Worm (Caenorhabditis elegans) whole organism, L1 larva: Measurements from ENCODE around the gene apn-1.

Experiments
- C04F5.9 ChIP-seq: sonication (generic microtip); optimal IDR thresholded peaks from 2 replicates; lab custom pipeline; 2016; ENCODE audit warnings: missing genetic modification characterization, missing compliant biosample characterization
- C16A3.4 ChIP-seq: fragments of 150-350 bp; optimal IDR thresholded peaks from 2 replicates; lab custom pipeline; 2014; ENCODE audit warnings: missing biosample characterization, missing genetic modification characterization
- F16B12.6 ChIP-seq: fragments of 150-350 bp; optimal IDR thresholded peaks from 2 replicates; lab custom pipeline; 2014; ENCODE audit warnings: missing biosample characterization, missing genetic modification characterization
- aha-1 ChIP-seq: fragments of 150-350 bp; optimal IDR thresholded peaks from 2 replicates; lab custom pipeline; 2014; ENCODE audit warnings: missing biosample characterization, missing genetic modification characterization
- ama-1 ChIP-seq: fragments of 150-350 bp; optimal IDR thresholded peaks from 2 replicates; lab custom pipeline; 2014
- ceh-8 ChIP-seq: fragments of 200-800 bp; sonication (Bioruptor generic); optimal IDR thresholded peaks from 2 replicates; lab custom pipeline; 2018; ENCODE audit warnings: mild to moderate bottlenecking, missing genetic modification characterization, moderate library complexity, missing compliant biosample characterization
- ceh-90 ChIP-seq: sonication (generic microtip); optimal IDR thresholded peaks from 2 replicates; lab custom pipeline; 2016; ENCODE audit warnings: missing genetic modification characterization, missing compliant biosample characterization
- dpl-1 ChIP-seq, 3 experiments: fragments of 150-350 bp in 2 of 3; sonication (generic microtip) in 1 of 3; optimal IDR thresholded peaks; 2 replicates each; lab custom pipeline; 2014 to 2017; ENCODE audit warnings: missing biosample characterization in 3 of 3, missing genetic modification characterization in 3 of 3, missing genetic modification reagents in 3 of 3
- dsc-1 ChIP-seq: sonication (generic microtip); optimal IDR thresholded peaks from 2 replicates; lab custom pipeline; 2016; ENCODE audit warnings: mild to moderate bottlenecking, missing genetic modification characterization, missing compliant biosample characterization
- egl-13 ChIP-seq: sonication (generic microtip); optimal IDR thresholded peaks from 2 replicates; lab custom pipeline; 2016; ENCODE audit warnings: missing genotype, missing genetic modification reagents, missing genetic modification characterization, missing compliant biosample characterization
- egl-27 ChIP-seq, 2 experiments: fragments of 150-350 bp in 1 of 2; sonication (generic microtip); optimal IDR thresholded peaks; 3 replicates each; lab custom pipeline; 2017 to 2018; ENCODE audit warnings: missing biosample characterization in 2 of 2, missing genetic modification characterization in 2 of 2, missing genetic modification reagents in 2 of 2
- elt-2 ChIP-seq: sonication (generic microtip); optimal IDR thresholded peaks from 2 replicates; lab custom pipeline; 2016; ENCODE audit warnings: missing genetic modification characterization, mild to moderate bottlenecking, inconsistent platforms, missing compliant biosample characterization, missing genetic modification reagents
- elt-3 ChIP-seq, 6 experiments: fragments of 150-350 bp in 1 of 6; sonication (generic microtip); optimal IDR thresholded peaks; 2 replicates each; lab custom pipeline; 2017 to 2018; ENCODE audit warnings: missing biosample characterization in 6 of 6, missing genetic modification characterization in 6 of 6, inconsistent platforms in 1 of 6
- fkh-4 ChIP-seq: sonication (generic microtip); optimal IDR thresholded peaks from 2 replicates; lab custom pipeline; 2016; ENCODE audit warnings: missing compliant biosample characterization, missing genetic modification characterization, borderline replicate concordance
- fkh-8 ChIP-seq: sonication (generic microtip); optimal IDR thresholded peaks from 2 replicates; lab custom pipeline; 2016; ENCODE audit warnings: mild to moderate bottlenecking, missing genetic modification characterization, missing compliant biosample characterization
- hlh-17 ChIP-seq: fragments of 200-800 bp; sonication (Bioruptor generic); optimal IDR thresholded peaks from 2 replicates; lab custom pipeline; 2018; ENCODE audit warnings: missing genetic modification characterization, mild to moderate bottlenecking, missing compliant biosample characterization, moderate library complexity, borderline replicate concordance
- irx-1 ChIP-seq: sonication (generic microtip); optimal IDR thresholded peaks from 2 replicates; lab custom pipeline; 2016; ENCODE audit warnings: missing genetic modification characterization, missing compliant biosample characterization
- jun-1 ChIP-seq: fragments of 150-350 bp; optimal IDR thresholded peaks from 2 replicates; lab custom pipeline; 2014; ENCODE audit warnings: missing biosample characterization, missing genetic modification reagents, missing genetic modification characterization
- lin-14 ChIP-seq: fragments of 200-800 bp; sonication (Bioruptor generic); optimal IDR thresholded peaks from 2 replicates; lab custom pipeline; 2018; ENCODE audit warnings: mild to moderate bottlenecking, missing genetic modification characterization, moderate library complexity, missing compliant biosample characterization
- lin-35 ChIP-seq, 2 experiments: fragments of 150-350 bp; optimal IDR thresholded peaks; 2 replicates each; lab custom pipeline; 2014; ENCODE audit warnings: missing biosample characterization in 2 of 2, missing genetic modification characterization in 2 of 2, missing genetic modification reagents in 2 of 2
- lir-3 ChIP-seq: sonication (generic microtip); optimal IDR thresholded peaks from 2 replicates; lab custom pipeline; 2016; ENCODE audit warnings: mild to moderate bottlenecking, missing genetic modification characterization, moderate library complexity, missing compliant biosample characterization; ENCODE audit not compliant: poor library complexity
- lsy-2 ChIP-seq, 2 experiments: fragments of 150-350 bp; optimal IDR thresholded peaks; 2 replicates each; lab custom pipeline; 2014; ENCODE audit warnings: missing biosample characterization in 2 of 2, missing genetic modification characterization in 2 of 2
- mab-9 ChIP-seq: fragments of 200-800 bp; sonication (Bioruptor generic); IDR thresholded peaks from 2 replicates; pipeline ENCODE4 v1.3.6; 2022; ENCODE audit warnings: missing genetic modification reagents, missing genetic modification characterization, missing compliant biosample characterization
- mdl-1 ChIP-seq, 2 experiments: fragments of 150-350 bp; optimal IDR thresholded peaks; 2 replicates each; lab custom pipeline; 2014 to 2017; ENCODE audit warnings: missing biosample characterization in 2 of 2, missing genetic modification characterization in 2 of 2, inconsistent platforms in 1 of 2
- mef-2 ChIP-seq: fragments of 150-350 bp; optimal IDR thresholded peaks from 2 replicates; lab custom pipeline; 2014; ENCODE audit warnings: missing biosample characterization, missing genetic modification characterization
- mep-1 ChIP-seq: fragments of 150-350 bp; optimal IDR thresholded peaks from 2 replicates; lab custom pipeline; 2014; ENCODE audit warnings: missing biosample characterization, missing genetic modification characterization
- nhr-11 ChIP-seq: fragments of 150-350 bp; optimal IDR thresholded peaks from 2 replicates; lab custom pipeline; 2014; ENCODE audit warnings: missing biosample characterization, missing genetic modification characterization
- nhr-12 ChIP-seq: sonication (generic microtip); optimal IDR thresholded peaks from 2 replicates; lab custom pipeline; 2017; ENCODE audit warnings: missing biosample characterization, missing genetic modification characterization
- nhr-19 ChIP-seq: fragments of 200-800 bp; sonication (Bioruptor generic); conservative IDR thresholded peaks from 2 replicates; pipeline ENCODE4 v1.3.6; 2022; ENCODE audit warnings: missing genetic modification characterization, missing compliant biosample characterization
- nhr-47 ChIP-seq: sonication (generic microtip); optimal IDR thresholded peaks from 2 replicates; lab custom pipeline; 2016; ENCODE audit warnings: mild to moderate bottlenecking, missing genetic modification characterization, moderate library complexity, missing compliant biosample characterization
- nhr-71 ChIP-seq: sonication (generic microtip); optimal IDR thresholded peaks from 2 replicates; lab custom pipeline; 2016; ENCODE audit warnings: mild to moderate bottlenecking, missing genetic modification characterization, moderate library complexity, missing compliant biosample characterization
- nhr-76 ChIP-seq: sonication (generic microtip); optimal IDR thresholded peaks from 2 replicates; lab custom pipeline; 2017; ENCODE audit warnings: missing biosample characterization, missing genetic modification characterization
- nhr-77 ChIP-seq: fragments of 150-350 bp; optimal IDR thresholded peaks from 2 replicates; lab custom pipeline; 2014; ENCODE audit warnings: missing biosample characterization, missing genetic modification characterization
- nhr-84 ChIP-seq: sonication (generic microtip); optimal IDR thresholded peaks from 2 replicates; lab custom pipeline; 2017; ENCODE audit warnings: missing biosample characterization, missing genetic modification characterization
- nhr-85 ChIP-seq: sonication (generic microtip); peaks from one replicate; lab custom pipeline; 2016; ENCODE audit warnings: missing genetic modification characterization, inconsistent platforms, missing compliant biosample characterization
- pax-3 ChIP-seq: fragments of 200-800 bp; sonication (Bioruptor generic); optimal IDR thresholded peaks from 2 replicates; lab custom pipeline; 2018; ENCODE audit warnings: mild to moderate bottlenecking, missing genetic modification characterization, moderate library complexity, missing compliant biosample characterization
- pqm-1 ChIP-seq: sonication (generic microtip); optimal IDR thresholded peaks from 3 replicates; lab custom pipeline; 2017; ENCODE audit warnings: missing biosample characterization, missing genetic modification characterization
- rnt-1 ChIP-seq: sonication (generic microtip); optimal IDR thresholded peaks from 2 replicates; lab custom pipeline; 2016; ENCODE audit warnings: mild to moderate bottlenecking, missing genetic modification characterization, moderate library complexity, missing compliant biosample characterization
- skn-1 ChIP-seq: fragments of 150-350 bp; optimal IDR thresholded peaks from 2 replicates; lab custom pipeline; 2014; ENCODE audit warnings: missing biosample characterization, missing genetic modification characterization
- snpc-4 ChIP-seq: fragments of 150-350 bp; optimal IDR thresholded peaks from 2 replicates; lab custom pipeline; 2014; ENCODE audit warnings: missing biosample characterization, missing genetic modification characterization
- snu-23 ChIP-seq: sonication (generic microtip); optimal IDR thresholded peaks from 2 replicates; lab custom pipeline; 2016; ENCODE audit warnings: missing genetic modification characterization, missing compliant biosample characterization
- sox-4 ChIP-seq: sonication (generic microtip); optimal IDR thresholded peaks from 2 replicates; lab custom pipeline; 2016; ENCODE audit warnings: missing genetic modification characterization, missing compliant biosample characterization
- sptf-1 ChIP-seq: fragments of 150-350 bp; optimal IDR thresholded peaks from 2 replicates; lab custom pipeline; 2014; ENCODE audit warnings: missing biosample characterization, missing genetic modification characterization
- tbx-2 ChIP-seq: sonication (generic microtip); optimal IDR thresholded peaks from 2 replicates; lab custom pipeline; 2016; ENCODE audit warnings: missing genetic modification characterization, missing compliant biosample characterization
- tlp-1 ChIP-seq: fragments of 150-350 bp; optimal IDR thresholded peaks from 2 replicates; lab custom pipeline; 2014; ENCODE audit warnings: missing biosample characterization, missing genetic modification characterization
- unc-130 ChIP-seq: fragments of 150-350 bp; optimal IDR thresholded peaks from 2 replicates; lab custom pipeline; 2017; ENCODE audit warnings: missing biosample characterization, missing genetic modification characterization, inconsistent platforms
- unc-30 ChIP-seq: sonication (generic microtip); optimal IDR thresholded peaks from 2 replicates; lab custom pipeline; 2017; ENCODE audit warnings: missing biosample characterization, missing genetic modification characterization
- unc-86 ChIP-seq: sonication (generic microtip); optimal IDR thresholded peaks from 2 replicates; lab custom pipeline; 2016; ENCODE audit warnings: missing genetic modification characterization, missing compliant biosample characterization
- xbp-1 ChIP-seq: sonication (generic microtip); optimal IDR thresholded peaks from 2 replicates; lab custom pipeline; 2016; ENCODE audit warnings: missing genetic modification characterization, missing compliant biosample characterization
- zip-4 ChIP-seq: fragments of 200-800 bp; sonication (Bioruptor generic); optimal IDR thresholded peaks from 2 replicates; lab custom pipeline; 2018; ENCODE audit warnings: mild to moderate bottlenecking, missing genetic modification characterization, moderate library complexity, missing compliant biosample characterization
- ztf-4 ChIP-seq: fragments of 150-350 bp; optimal IDR thresholded peaks from 2 replicates; lab custom pipeline; 2014; ENCODE audit warnings: missing biosample characterization, missing genetic modification characterization

Gene apn-1

ce11 chrII:8015483-8015938 is 31.9 kb upstream of the apn-1 start (continued):
- TF ChIP-seq zip-4 (no peak), skn-1 (no peak), nhr-71 (tag; lab: Kevin White, UChicago) (peak; percentile 28), mep-1 (tag; lab: Kevin White, UChicago) (peak; percentile 42), nhr-77 (peak; percentile 52), egl-13 (tag; lab: Kevin White, UChicago) (no peak), lsy-2 (tag; optimal IDR thresholded peaks at IDR 0.05; lab: Kevin White, UChicago) (peak in 1 of 2 experiments; percentile 48), mdl-1 (tag; optimal IDR thresholded peaks at IDR 0.05; lab: Kevin White, UChicago) (peak in 1 of 2 experiments; percentile 51), sptf-1 (tag; lab: Kevin White, UChicago) (no peak), tlp-1 (no peak), ceh-8 (no peak), lin-35 (GFP tag; optimal IDR thresholded peaks at IDR 0.05; lab: Kevin White, UChicago) (peak in 1 of 2 experiments; percentile 30), dsc-1 (tag; lab: Kevin White, UChicago) (no peak), fkh-8 (tag; lab: Kevin White, UChicago) (no peak)

- TF ChIP-seq tbx-2 (tag; lab: Kevin White, UChicago) (peak; percentile 29), snu-23 (GFP tag; lab: Kevin White, UChicago) (peak; percentile 63), elt-2 (tag; lab: Kevin White, UChicago) (no peak), unc-130 (tag; lab: Kevin White, UChicago) (peak; percentile 91), nhr-77 (no peak), irx-1 (no peak), lir-3 (peak; percentile 40), elt-3 (tag; optimal IDR thresholded peaks at IDR 0.05; lab: Kevin White, UChicago) (peak in 3 of 6 experiments; percentile 51 to 69 (median 67)), lin-14 (GFP tag; lab: Kevin White, UChicago) (peak; percentile 73), nhr-84 (no peak), mef-2 (no peak), nhr-85 (peak; percentile 64), nhr-12 (tag; lab: Kevin White, UChicago) (no peak), aha-1 (tag; lab: Kevin White, UChicago) (no peak), nhr-11 (tag; lab: Kevin White, UChicago) (peak; percentile 41), unc-86 (tag; lab: Kevin White, UChicago) (no peak), nhr-76 (tag; lab: Kevin White, UChicago) (no peak), mdl-1 (tag; optimal IDR thresholded peaks at IDR 0.05; lab: Kevin White, UChicago) (peak in 1 of 2 experiments; percentile 83), C04F5.9 (tag; lab: Kevin White, UChicago) (no peak), C16A3.4 (tag; lab: Kevin White, UChicago) (peak; percentile 59), ama-1 (lab: Kevin White, UChicago) (no peak), unc-30 (tag; lab: Kevin White, UChicago) (no peak), nhr-71 (tag; lab: Kevin White, UChicago) (peak; percentile 79), hlh-17 (no peak), egl-27 (tag; optimal IDR thresholded peaks at IDR 0.05; lab: Kevin White, UChicago) (no peak), fkh-4 (tag; lab: Kevin White, UChicago) (no peak), dpl-1 (GFP tag; optimal IDR thresholded peaks at IDR 0.05; lab: Kevin White, UChicago) (peak in 2 of 3 experiments; percentile 21 to 33), F16B12.6 (tag; lab: Kevin White, UChicago) (no peak), jun-1 (tag; lab: Kevin White, UChicago) (peak; percentile 62), sox-4 (no peak), sptf-1 (tag; lab: Kevin White, UChicago) (no peak), ceh-90 (tag; lab: Kevin White, UChicago) (no peak), rnt-1 (tag; lab: Kevin White, UChicago) (peak; percentile 62), nhr-19 (GFP tag; lab: Robert Waterston, UW) (peak; percentile 77), xbp-1 (tag; lab: Kevin White, UChicago) (no peak), pqm-1 (tag; lab: Kevin White, UChicago) (no peak), mab-9 (GFP tag; lab: Robert Waterston, UW) (no peak), ztf-4 (tag; lab: Kevin White, UChicago) (peak; percentile 4), nhr-47 (peak; percentile 35), snpc-4 (tag; lab: Kevin White, UChicago) (no peak), mep-1 (tag; lab: Kevin White, UChicago) (peak; percentile 23), pax-3 (tag; lab: Kevin White, UChicago) (no peak)
Observed at ce11 chrII:8016167-8016566, 31.2 kb upstream of the apn-1 start.
